Worm (Caenorhabditis elegans) whole organism, young adult: ENCODE results near the gene nep-5.
A peak's percentile ranks its signal among the peaks of the same experiment; 100 is the strongest.

ENCODE experiments used
- D2030.7 ChIP-seq: fragments of 200-800 bp; sonication (Bioruptor generic); IDR thresholded peaks from 2 replicates; pipeline ENCODE4 v1.3.6; 2022; ENCODE audit warnings: missing genetic modification reagents, missing genetic modification characterization, missing compliant biosample characterization
- F33H1.4 ChIP-seq: fragments of 200-800 bp; sonication (Bioruptor generic); IDR thresholded peaks from 2 replicates; pipeline ENCODE4 v1.3.6; 2022; ENCODE audit warnings: missing genetic modification reagents, missing genetic modification characterization, missing compliant biosample characterization
- F39B2.1 ChIP-seq: fragments of 200-800 bp; sonication (Bioruptor generic); IDR thresholded peaks from 2 replicates; pipeline ENCODE4 v1.3.6; 2022; ENCODE audit warnings: missing genetic modification reagents, missing genetic modification characterization, missing compliant biosample characterization
- F52B5.7 ChIP-seq: sonication (generic microtip); optimal IDR thresholded peaks from 2 replicates; lab custom pipeline; 2016; ENCODE audit warnings: mild to moderate bottlenecking, missing genetic modification characterization, missing compliant biosample characterization
- F55B11.4 ChIP-seq: sonication (generic microtip); optimal IDR thresholded peaks from 2 replicates; lab custom pipeline; 2016; ENCODE audit warnings: missing compliant biosample characterization, missing genetic modification characterization, borderline replicate concordance; ENCODE audit not compliant: insufficient read depth
- F57A8.1 ChIP-seq: fragments of 200-800 bp; sonication (Bioruptor generic); optimal IDR thresholded peaks from 2 replicates; lab custom pipeline; 2018; ENCODE audit warnings: mild to moderate bottlenecking, missing genetic modification characterization, moderate library complexity, missing compliant biosample characterization
- F57C9.4 ChIP-seq: sonication (generic microtip); optimal IDR thresholded peaks from 2 replicates; lab custom pipeline; 2017; ENCODE audit warnings: mild to moderate bottlenecking, missing genetic modification characterization, missing compliant biosample characterization
- K11D2.4 ChIP-seq: fragments of 200-800 bp; sonication (Bioruptor generic); IDR thresholded peaks from 2 replicates; pipeline ENCODE4 v1.3.6; 2022; ENCODE audit warnings: missing genetic modification reagents, missing genetic modification characterization, missing compliant biosample characterization
- Y53F4B.3 ChIP-seq: fragments of 200-800 bp; sonication (Bioruptor generic); IDR thresholded peaks from 2 replicates; pipeline ENCODE4 v1.3.6; 2022; ENCODE audit warnings: missing genetic modification reagents, missing genetic modification characterization, missing compliant biosample characterization
- Y53G8AR.9 ChIP-seq: fragments of 200-800 bp; sonication (Bioruptor generic); conservative IDR thresholded peaks from 2 replicates; pipeline ENCODE4 v1.3.6; 2022; ENCODE audit warnings: missing genetic modification reagents, missing genetic modification characterization, missing compliant biosample characterization
- aptf-3 ChIP-seq: fragments of 200-800 bp; sonication (Bioruptor generic); IDR thresholded peaks from 2 replicates; pipeline ENCODE4 v1.3.6; 2022; ENCODE audit warnings: missing genetic modification characterization, missing compliant biosample characterization
- ccch-3 ChIP-seq: fragments of 200-800 bp; sonication (Bioruptor generic); optimal IDR thresholded peaks from 2 replicates; lab custom pipeline; 2018; ENCODE audit warnings: mild to moderate bottlenecking, missing genetic modification characterization, missing compliant biosample characterization
- cebp-1 ChIP-seq, 2 experiments: fragments of 200-800 bp in 1 of 2; sonication (Bioruptor generic) in 1 of 2; sonication (generic microtip) in 1 of 2; IDR thresholded peaks in 1 of 2; optimal IDR thresholded peaks in 1 of 2; 2 replicates each; pipeline versions ENCODE4 v1.3.6 to Lab custom; 2017 to 2022; ENCODE audit warnings: missing compliant biosample characterization in 2 of 2, missing genetic modification characterization in 2 of 2, mild to moderate bottlenecking in 1 of 2, missing genetic modification reagents in 1 of 2, moderate library complexity in 1 of 2
- ceh-40 ChIP-seq: fragments of 200-800 bp; sonication (Bioruptor generic); IDR thresholded peaks from 2 replicates; pipeline ENCODE4 v1.3.6; 2022; ENCODE audit warnings: missing genetic modification characterization, missing compliant biosample characterization
- dpff-1 ChIP-seq: sonication (generic microtip); optimal IDR thresholded peaks from 2 replicates; lab custom pipeline; 2017; ENCODE audit warnings: mild to moderate bottlenecking, missing genetic modification characterization, missing compliant biosample characterization
- dpl-1 ChIP-seq: fragments of 150-350 bp; optimal IDR thresholded peaks from 2 replicates; lab custom pipeline; 2014; ENCODE audit warnings: missing biosample characterization, missing genetic modification reagents, missing genetic modification characterization
- egl-18 ChIP-seq: fragments of 200-800 bp; sonication (Bioruptor generic); IDR thresholded peaks from 2 replicates; pipeline ENCODE4 v1.3.6; 2022; ENCODE audit warnings: missing genetic modification reagents, missing genetic modification characterization, missing compliant biosample characterization
- egl-44 ChIP-seq: fragments of 200-800 bp; sonication (Bioruptor generic); IDR thresholded peaks from 2 replicates; pipeline ENCODE4 v1.3.6; 2022; ENCODE audit warnings: missing genetic modification reagents, missing genetic modification characterization, missing compliant biosample characterization
- fkh-3 ChIP-seq: sonication (generic microtip); optimal IDR thresholded peaks from 2 replicates; lab custom pipeline; 2016; ENCODE audit warnings: mild to moderate bottlenecking, missing genetic modification characterization, missing compliant biosample characterization
- gei-17 ChIP-seq: fragments of 200-800 bp; sonication (Bioruptor generic); optimal IDR thresholded peaks from 2 replicates; lab custom pipeline; 2018; ENCODE audit warnings: mild to moderate bottlenecking, missing genetic modification characterization, missing compliant biosample characterization
- hrde-1 ChIP-seq: sonication (generic microtip); optimal IDR thresholded peaks from 2 replicates; lab custom pipeline; 2016; ENCODE audit warnings: missing genetic modification characterization, mild to moderate bottlenecking, missing compliant biosample characterization, moderate library complexity, missing genotype, missing genetic modification reagents, borderline replicate concordance
- lag-1 ChIP-seq: fragments of 200-800 bp; sonication (Bioruptor generic); IDR thresholded peaks from 2 replicates; pipeline ENCODE4 v1.3.6; 2022; ENCODE audit warnings: missing genetic modification reagents, missing genetic modification characterization, missing compliant biosample characterization
- let-526 ChIP-seq: fragments of 200-800 bp; sonication (Bioruptor generic); IDR thresholded peaks from 2 replicates; pipeline ENCODE4 v1.3.6; 2022; ENCODE audit warnings: missing genetic modification reagents, missing genetic modification characterization, missing compliant biosample characterization
- lin-26 ChIP-seq: fragments of 200-800 bp; sonication (Bioruptor generic); IDR thresholded peaks from 2 replicates; pipeline ENCODE4 v1.3.6; 2022; ENCODE audit warnings: missing genetic modification reagents, missing genetic modification characterization, missing compliant biosample characterization
- lin-35 ChIP-seq, 3 experiments: fragments of 150-350 bp in 2 of 3; sonication (generic microtip) in 1 of 3; optimal IDR thresholded peaks; 2 replicates each; lab custom pipeline; 2014 to 2018; ENCODE audit warnings: missing biosample characterization in 3 of 3, missing genetic modification characterization in 3 of 3, missing genetic modification reagents in 3 of 3
- lin-54 ChIP-seq: fragments of 200-800 bp; sonication (Bioruptor generic); optimal IDR thresholded peaks from 2 replicates; lab custom pipeline; 2018; ENCODE audit warnings: mild to moderate bottlenecking, missing genetic modification characterization, missing compliant biosample characterization
- madf-10 ChIP-seq: sonication (generic microtip); optimal IDR thresholded peaks from 2 replicates; lab custom pipeline; 2016; ENCODE audit warnings: mild to moderate bottlenecking, missing genetic modification characterization, missing compliant biosample characterization
- madf-8 ChIP-seq: fragments of 200-800 bp; sonication (Bioruptor generic); conservative IDR thresholded peaks from 2 replicates; pipeline ENCODE4 v1.3.6; 2022; ENCODE audit warnings: missing genetic modification reagents, missing genetic modification characterization, missing compliant biosample characterization
- mes-4 ChIP-seq: sonication (generic microtip); optimal IDR thresholded peaks from 2 replicates; lab custom pipeline; 2016; ENCODE audit warnings: missing genotype, missing genetic modification characterization, missing compliant biosample characterization
- nhr-120 ChIP-seq: fragments of 200-800 bp; sonication (Bioruptor generic); IDR thresholded peaks from 2 replicates; pipeline ENCODE4 v1.3.6; 2022; ENCODE audit warnings: missing genetic modification characterization, missing compliant biosample characterization
- nhr-90 ChIP-seq: sonication (generic microtip); optimal IDR thresholded peaks from 2 replicates; lab custom pipeline; 2016; ENCODE audit warnings: missing genotype, mild to moderate bottlenecking, missing genetic modification characterization, missing compliant biosample characterization
- pha-4 ChIP-seq: fragments of 150-350 bp; sonication (generic microtip); optimal IDR thresholded peaks from 2 replicates; lab custom pipeline; 2014; ENCODE audit warnings: missing biosample characterization, missing genetic modification reagents, missing genetic modification characterization
- rpc-1 ChIP-seq, 2 experiments: fragments of 150-350 bp in 1 of 2; sonication (generic microtip) in 1 of 2; optimal IDR thresholded peaks; 2 replicates each; lab custom pipeline; 2014 to 2018; ENCODE audit warnings: missing biosample characterization in 1 of 2, missing genetic modification characterization in 1 of 2, missing genetic modification reagents in 1 of 2, missing genotype in 1 of 2
- sdz-38 ChIP-seq: sonication (generic microtip); optimal IDR thresholded peaks from 2 replicates; lab custom pipeline; 2016; ENCODE audit warnings: missing genotype, missing genetic modification characterization, missing compliant biosample characterization
- sea-2 ChIP-seq: fragments of 200-800 bp; sonication (Bioruptor generic); IDR thresholded peaks from 2 replicates; pipeline ENCODE4 v1.3.6; 2022; ENCODE audit warnings: missing genetic modification characterization, missing compliant biosample characterization
- snpc-1.1 ChIP-seq: sonication (generic microtip); optimal IDR thresholded peaks from 2 replicates; lab custom pipeline; 2017; ENCODE audit warnings: missing genetic modification characterization, mild to moderate bottlenecking, missing compliant biosample characterization, antibody characterized with exemption, moderate library complexity, missing genotype, missing genetic modification reagents; ENCODE audit not compliant: insufficient read depth
- snpc-3.4 ChIP-seq: sonication (generic microtip); optimal IDR thresholded peaks from 2 replicates; lab custom pipeline; 2017; ENCODE audit warnings: missing genetic modification characterization, mild to moderate bottlenecking, missing compliant biosample characterization, antibody characterized with exemption, moderate library complexity, missing genotype, missing genetic modification reagents
- snpc-4 ChIP-seq, 5 experiments: fragments of 150-350 bp in 1 of 5; sonication (generic microtip) in 4 of 5; optimal IDR thresholded peaks; 2 replicates each; lab custom pipeline; 2014 to 2018; ENCODE audit warnings: missing genetic modification characterization in 5 of 5, missing biosample characterization in 3 of 5, antibody characterized with exemption in 2 of 5, mild to moderate bottlenecking in 2 of 5, missing compliant biosample characterization in 2 of 5, missing genotype in 2 of 5, moderate library complexity in 2 of 5, missing genetic modification reagents in 1 of 5
- sptf-2 ChIP-seq: fragments of 200-800 bp; sonication (Bioruptor generic); optimal IDR thresholded peaks from 2 replicates; lab custom pipeline; 2018; ENCODE audit warnings: mild to moderate bottlenecking, missing genetic modification characterization, missing compliant biosample characterization
- tbx-9 ChIP-seq: sonication (generic microtip); optimal IDR thresholded peaks from 2 replicates; lab custom pipeline; 2016; ENCODE audit warnings: borderline replicate concordance, missing genetic modification characterization, inconsistent platforms, missing compliant biosample characterization
- tlf-1 ChIP-seq: fragments of 200-800 bp; sonication (Bioruptor generic); optimal IDR thresholded peaks from 2 replicates; lab custom pipeline; 2018; ENCODE audit warnings: mild to moderate bottlenecking, missing genetic modification characterization, missing compliant biosample characterization
- ztf-18 ChIP-seq: sonication (generic microtip); optimal IDR thresholded peaks from 2 replicates; lab custom pipeline; 2016; ENCODE audit warnings: missing genotype, mild to moderate bottlenecking, missing genetic modification characterization, missing compliant biosample characterization
- ztf-25 ChIP-seq: fragments of 200-800 bp; sonication (Bioruptor generic); IDR thresholded peaks from 2 replicates; pipeline ENCODE4 v1.3.6; 2022; ENCODE audit warnings: missing genetic modification reagents, missing genetic modification characterization, missing compliant biosample characterization
- ztf-26 ChIP-seq: sonication (generic microtip); optimal IDR thresholded peaks from 2 replicates; lab custom pipeline; 2017; ENCODE audit warnings: missing genetic modification characterization, missing compliant biosample characterization
- ztf-3 ChIP-seq: fragments of 200-800 bp; sonication (Bioruptor generic); optimal IDR thresholded peaks from 2 replicates; lab custom pipeline; 2018; ENCODE audit warnings: mild to moderate bottlenecking, missing genetic modification characterization, missing compliant biosample characterization
- ztf-6 ChIP-seq: fragments of 200-800 bp; sonication (Bioruptor generic); IDR thresholded peaks from 2 replicates; pipeline ENCODE4 v1.3.6; 2022; ENCODE audit warnings: missing genetic modification reagents, missing genetic modification characterization, missing compliant biosample characterization

nep-5 gene

ce11 chrII:5500986-5501657 lies 13.2 kb downstream of the nep-5 start, which contains the start of gene F12A10.8 (continued):
- no peak for TF ChIP-seq Y53F4B.3 (GFP tag; lab: Robert Waterston, UW)
- no peak for TF ChIP-seq nhr-120 (GFP tag; lab: Robert Waterston, UW)
- TF ChIP-seq let-526, result no peak
- TF ChIP-seq fkh-3 (tag; lab: Kevin White, UChicago), result no peak
- no peak for TF ChIP-seq ztf-25 (GFP tag; lab: Robert Waterston, UW)
- no peak for TF ChIP-seq ztf-26
- TF ChIP-seq sea-2 (GFP tag; lab: Robert Waterston, UW), result no peak
- TF ChIP-seq snpc-4 (GFP tag; optimal IDR thresholded peaks at IDR 0.05; lab: Kevin White, UChicago), result peak; percentile 22
- TF ChIP-seq snpc-4 (tag; optimal IDR thresholded peaks at IDR 0.05; lab: Kevin White, UChicago), result no peak
- peak; percentile 67 for TF ChIP-seq madf-8
- no peak for TF ChIP-seq F52B5.7 (tag; lab: Kevin White, UChicago)
- TF ChIP-seq egl-18, result no peak
- TF ChIP-seq lin-26 (GFP tag; lab: Robert Waterston, UW), result no peak
- no peak for TF ChIP-seq F55B11.4 (tag; lab: Kevin White, UChicago)
- TF ChIP-seq ccch-3 (GFP tag; lab: Kevin White, UChicago), result no peak
- no peak for TF ChIP-seq F57A8.1 (GFP tag; lab: Kevin White, UChicago)
- no peak for TF ChIP-seq dpl-1
- peak in 1 of 3 experiments; percentile 60 for TF ChIP-seq lin-35 (GFP tag; optimal IDR thresholded peaks at IDR 0.05; lab: Kevin White, UChicago)
- TF ChIP-seq ztf-6 (GFP tag; lab: Robert Waterston, UW), result no peak
- peak; percentile 13 for TF ChIP-seq snpc-3.4 (tag; lab: Kevin White, UChicago)
- TF ChIP-seq nhr-90, result no peak
- no peak for TF ChIP-seq rpc-1 (optimal IDR thresholded peaks at IDR 0.05; lab: Kevin White, UChicago)
- no peak for TF ChIP-seq rpc-1 (tag; optimal IDR thresholded peaks at IDR 0.05; lab: Kevin White, UChicago)
- no peak for TF ChIP-seq tlf-1 (GFP tag; lab: Kevin White, UChicago)
- no peak for TF ChIP-seq snpc-1.1 (tag; lab: Kevin White, UChicago)
- TF ChIP-seq ztf-18 (tag; lab: Kevin White, UChicago), result no peak
- no peak for TF ChIP-seq F57C9.4
- TF ChIP-seq sdz-38 (tag; lab: Kevin White, UChicago), result no peak
- TF ChIP-seq sptf-2 (GFP tag; lab: Kevin White, UChicago), result no peak
- TF ChIP-seq lag-1 (GFP tag; lab: Robert Waterston, UW), result no peak
- no peak for TF ChIP-seq gei-17 (GFP tag; lab: Kevin White, UChicago)
- no peak for TF ChIP-seq madf-10 (tag; lab: Kevin White, UChicago)
- TF ChIP-seq mes-4 (tag; lab: Kevin White, UChicago), result no peak
- TF ChIP-seq hrde-1 (tag; lab: Kevin White, UChicago), result no peak
- TF ChIP-seq Y53G8AR.9 (GFP tag; lab: Robert Waterston, UW), result no peak
- no peak for TF ChIP-seq cebp-1 (GFP tag; IDR thresholded peaks at IDR 0.05; lab: Robert Waterston, UW)
- TF ChIP-seq cebp-1 (tag; optimal IDR thresholded peaks at IDR 0.05; lab: Kevin White, UChicago), result no peak
- no peak for TF ChIP-seq egl-44 (GFP tag; lab: Robert Waterston, UW)
- peak; percentile 88 for TF ChIP-seq F33H1.4 (GFP tag; lab: Robert Waterston, UW)
- TF ChIP-seq F39B2.1 (GFP tag; lab: Robert Waterston, UW), result no peak
- TF ChIP-seq tbx-9, result no peak
- TF ChIP-seq dpff-1 (tag; lab: Kevin White, UChicago), result no peak
- TF ChIP-seq ceh-40 (GFP tag; lab: Robert Waterston, UW), result no peak
- no peak for TF ChIP-seq ztf-3 (GFP tag; lab: Kevin White, UChicago)
- TF ChIP-seq lin-54 (GFP tag; lab: Kevin White, UChicago), result no peak
- TF ChIP-seq pha-4, result no peak
- no peak for TF ChIP-seq aptf-3 (GFP tag; lab: Robert Waterston, UW)
- TF ChIP-seq D2030.7 (GFP tag; lab: Robert Waterston, UW), result peak; percentile 58; the same call in 1 of the 2 replicates
- TF ChIP-seq K11D2.4 (GFP tag; lab: Robert Waterston, UW), result no peak
